Fruit fly (Drosophila melanogaster) whole organism, embryonic: Measurements from ENCODE around the gene Ubc7.
A peak's percentile ranks its signal among the peaks of the same experiment; 100 is the strongest.

Experiments
- CG1024 ChIP-seq: fragments of 200-800 bp; sonication (Bioruptor generic); IDR thresholded peaks from 2 replicates; pipeline ENCODE4 v1.3.6; 2022; ENCODE audit warnings: missing biosample characterization, missing genetic modification characterization
- CG10543 ChIP-seq: fragments of 200-800 bp; sonication (Bioruptor generic); optimal IDR thresholded peaks from 3 replicates; lab custom pipeline; 2017; ENCODE audit warnings: missing biosample characterization, mild to moderate bottlenecking, missing genetic modification characterization, moderate library complexity
- CG11504 ChIP-seq: fragments of 200-800 bp; sonication (Bioruptor generic); optimal IDR thresholded peaks from 3 replicates; lab custom pipeline; 2019; ENCODE audit warnings: missing biosample characterization, mild to moderate bottlenecking, missing genetic modification characterization, moderate library complexity
- CG11560 ChIP-seq: fragments of 200-800 bp; sonication (Bioruptor generic); IDR thresholded peaks from 3 replicates; pipeline ENCODE4 v1.3.6; 2022; ENCODE audit warnings: missing biosample characterization, missing genetic modification characterization
- CG11695 ChIP-seq: fragments of 200-800 bp; sonication (Bioruptor generic); IDR thresholded peaks from 3 replicates; pipeline ENCODE4 v1.3.6; 2022; ENCODE audit warnings: missing biosample characterization, missing genetic modification characterization
- CG13296 ChIP-seq: fragments of 200-800 bp; sonication (Bioruptor generic); optimal IDR thresholded peaks from 3 replicates; lab custom pipeline; 2018; ENCODE audit warnings: missing biosample characterization, mild to moderate bottlenecking, missing genetic modification characterization
- CG15011 ChIP-seq: fragments of 200-800 bp; sonication (Bioruptor generic); optimal IDR thresholded peaks from 3 replicates; lab custom pipeline; 2018; ENCODE audit warnings: missing biosample characterization, mild to moderate bottlenecking, missing genetic modification characterization
- CG15514 ChIP-seq: fragments of 200-800 bp; sonication (Bioruptor generic); optimal IDR thresholded peaks from 3 replicates; lab custom pipeline; 2017; ENCODE audit warnings: missing biosample characterization, missing genetic modification characterization, mild to moderate bottlenecking, moderate library complexity, missing genetic modification reagents
- CG17361 ChIP-seq: fragments of 200-800 bp; sonication (Bioruptor generic); IDR thresholded peaks from 3 replicates; pipeline ENCODE4 v1.3.6; 2022; ENCODE audit warnings: missing biosample characterization, missing genetic modification characterization
- CG17385 ChIP-seq: fragments of 200-800 bp; sonication (Bioruptor generic); optimal IDR thresholded peaks from 3 replicates; lab custom pipeline; 2018; ENCODE audit warnings: missing biosample characterization, mild to moderate bottlenecking, missing genetic modification characterization
- CG18619 ChIP-seq: fragments of 200-800 bp; sonication (Bioruptor generic); optimal IDR thresholded peaks from 3 replicates; lab custom pipeline; 2017; ENCODE audit warnings: missing biosample characterization, mild to moderate bottlenecking, missing genetic modification characterization
- CG2120 ChIP-seq: fragments of 200-800 bp; sonication (Bioruptor generic); optimal IDR thresholded peaks from 3 replicates; lab custom pipeline; 2016; ENCODE audit warnings: missing biosample characterization, missing genetic modification characterization
- CG2202 ChIP-seq: fragments of 200-800 bp; sonication (Bioruptor generic); optimal IDR thresholded peaks from 2 replicates; lab custom pipeline; 2018; ENCODE audit warnings: missing biosample characterization, mild to moderate bottlenecking, missing genetic modification characterization
- CG30403 ChIP-seq: fragments of 200-800 bp; sonication (Bioruptor generic); optimal IDR thresholded peaks from 3 replicates; lab custom pipeline; 2016; ENCODE audit warnings: missing biosample characterization, missing genetic modification characterization
- CG32772 ChIP-seq: fragments of 200-800 bp; sonication (Bioruptor generic); IDR thresholded peaks from 2 replicates; pipeline ENCODE4 v1.3.6; 2022; ENCODE audit warnings: missing biosample characterization, missing genetic modification characterization
- CG3281 ChIP-seq: fragments of 200-800 bp; sonication (Bioruptor generic); optimal IDR thresholded peaks from 3 replicates; lab custom pipeline; 2017; ENCODE audit warnings: missing biosample characterization, mild to moderate bottlenecking, missing genetic modification characterization
- CG34422 ChIP-seq: fragments of 200-800 bp; sonication (Bioruptor generic); IDR thresholded peaks from 3 replicates; pipeline ENCODE4 v1.3.6; 2022; ENCODE audit warnings: missing biosample characterization, missing genetic modification characterization
- CG43689 ChIP-seq: fragments of 200-800 bp; sonication (Bioruptor generic); IDR thresholded peaks from 2 replicates; pipeline ENCODE4 v1.3.6; 2022; ENCODE audit warnings: missing biosample characterization, missing genetic modification characterization
- CG4617 ChIP-seq: fragments of 200-800 bp; sonication (Bioruptor generic); optimal IDR thresholded peaks from 3 replicates; lab custom pipeline; 2016; ENCODE audit warnings: missing biosample characterization, missing genetic modification characterization, borderline replicate concordance
- CG6813 ChIP-seq: fragments of 200-800 bp; sonication (Bioruptor generic); optimal IDR thresholded peaks from 2 replicates; lab custom pipeline; 2017; ENCODE audit warnings: missing biosample characterization, missing genetic modification characterization, mild to moderate bottlenecking, moderate library complexity, missing genetic modification reagents
- CG9727 ChIP-seq: fragments of 200-800 bp; sonication (Bioruptor generic); optimal IDR thresholded peaks from 3 replicates; lab custom pipeline; 2017; ENCODE audit warnings: missing biosample characterization, mild to moderate bottlenecking, missing genetic modification characterization
- CHES-1-like ChIP-seq: fragments of 200-800 bp; sonication (Bioruptor generic); optimal IDR thresholded peaks from 2 replicates; lab custom pipeline; 2016; ENCODE audit warnings: missing biosample characterization, missing genetic modification characterization
- CrebB ChIP-seq: fragments of 200-800 bp; sonication (Bioruptor generic); optimal IDR thresholded peaks from 3 replicates; lab custom pipeline; 2018; ENCODE audit warnings: missing biosample characterization, mild to moderate bottlenecking, missing genetic modification characterization
- Fer1 ChIP-seq: fragments of 200-800 bp; sonication (Bioruptor generic); optimal IDR thresholded peaks from 2 replicates; lab custom pipeline; 2017; ENCODE audit warnings: missing biosample characterization, mild to moderate bottlenecking, missing genetic modification characterization
- Fer3 ChIP-seq: fragments of 200-800 bp; sonication (Bioruptor generic); optimal IDR thresholded peaks from 2 replicates; lab custom pipeline; 2018; ENCODE audit warnings: missing biosample characterization, mild to moderate bottlenecking, missing genetic modification characterization, moderate library complexity
- Hey ChIP-seq: fragments of 200-800 bp; sonication (Bioruptor generic); optimal IDR thresholded peaks from 3 replicates; lab custom pipeline; 2018; ENCODE audit warnings: missing biosample characterization, mild to moderate bottlenecking, missing genetic modification characterization
- HmgZ ChIP-seq: fragments of 200-800 bp; sonication (Bioruptor generic); optimal IDR thresholded peaks from 2 replicates; lab custom pipeline; 2018; ENCODE audit warnings: missing biosample characterization, mild to moderate bottlenecking, missing genetic modification characterization
- Hr3 ChIP-seq: fragments of 200-800 bp; sonication (Bioruptor generic); optimal IDR thresholded peaks from 3 replicates; lab custom pipeline; 2016; ENCODE audit warnings: missing biosample characterization, missing genetic modification characterization
- Hsf ChIP-seq: fragments of 200-800 bp; sonication (Bioruptor generic); optimal IDR thresholded peaks from 3 replicates; lab custom pipeline; 2016; ENCODE audit warnings: missing biosample characterization, missing genetic modification characterization
- NC2β ChIP-seq: fragments of 200-800 bp; sonication (Bioruptor generic); optimal IDR thresholded peaks from 2 replicates; lab custom pipeline; 2016; ENCODE audit warnings: missing biosample characterization, missing genetic modification characterization
- NfI ChIP-seq: fragments of 200-800 bp; sonication (Bioruptor generic); optimal IDR thresholded peaks from 3 replicates; lab custom pipeline; 2018; ENCODE audit warnings: missing biosample characterization, mild to moderate bottlenecking, missing genetic modification characterization, moderate library complexity
- PHDP ChIP-seq: fragments of 200-800 bp; sonication (Bioruptor generic); optimal IDR thresholded peaks from 3 replicates; lab custom pipeline; 2018; ENCODE audit warnings: missing biosample characterization, mild to moderate bottlenecking, missing genetic modification characterization, moderate library complexity
- Taf1 ChIP-seq: fragments of 200-800 bp; sonication (Bioruptor generic); IDR thresholded peaks from 2 replicates; pipeline ENCODE4 v1.3.6; 2022; ENCODE audit warnings: missing biosample characterization, missing genetic modification characterization
- Xrp1 ChIP-seq: fragments of 200-800 bp; sonication (Bioruptor generic); IDR thresholded peaks from 2 replicates; pipeline ENCODE4 v1.3.6; 2022; ENCODE audit warnings: missing biosample characterization, missing genetic modification characterization
- ac ChIP-seq: fragments of 200-800 bp; sonication (Bioruptor generic); optimal IDR thresholded peaks from 3 replicates; lab custom pipeline; 2017; ENCODE audit warnings: missing biosample characterization, mild to moderate bottlenecking, missing genetic modification characterization
- disco-r ChIP-seq: fragments of 200-800 bp; sonication (Bioruptor generic); optimal IDR thresholded peaks from 2 replicates; lab custom pipeline; 2016; ENCODE audit warnings: missing biosample characterization, missing genetic modification characterization
- ems ChIP-seq: fragments of 200-800 bp; sonication (Bioruptor generic); optimal IDR thresholded peaks from 3 replicates; lab custom pipeline; 2016; ENCODE audit warnings: missing biosample characterization, missing genetic modification characterization
- exex ChIP-seq: fragments of 200-800 bp; sonication (Bioruptor generic); optimal IDR thresholded peaks from 4 replicates; lab custom pipeline; 2018; ENCODE audit warnings: missing biosample characterization, mild to moderate bottlenecking, missing genetic modification characterization, moderate library complexity
- fd3F ChIP-seq: fragments of 200-800 bp; sonication (Bioruptor generic); optimal IDR thresholded peaks from 2 replicates; lab custom pipeline; 2018; ENCODE audit warnings: missing biosample characterization, mild to moderate bottlenecking, missing genetic modification characterization, moderate library complexity
- fd64A ChIP-seq: fragments of 200-800 bp; sonication (Bioruptor generic); optimal IDR thresholded peaks from 3 replicates; lab custom pipeline; 2018; ENCODE audit warnings: missing biosample characterization, mild to moderate bottlenecking, missing genetic modification characterization
- gro ChIP-seq: fragments of 200-800 bp; sonication (Bioruptor generic); optimal IDR thresholded peaks from 2 replicates; lab custom pipeline; 2016; ENCODE audit warnings: missing biosample characterization, missing genetic modification characterization
- her ChIP-seq: fragments of 200-800 bp; sonication (Bioruptor generic); optimal IDR thresholded peaks from 2 replicates; lab custom pipeline; 2016; ENCODE audit warnings: missing biosample characterization, missing genetic modification characterization
- hkb ChIP-seq, 2 experiments: fragments of 200-800 bp in 1 of 2; fragments of >200 bp in 1 of 2; sonication (Bioruptor generic) in 1 of 2; IDR thresholded peaks in 1 of 2; optimal IDR thresholded peaks in 1 of 2; 2 replicates each; pipeline versions ENCODE4 v1.3.6 to Lab custom; 2017 to 2022; ENCODE audit warnings: missing biosample characterization in 1 of 2, missing genetic modification characterization in 1 of 2
- lbe ChIP-seq: fragments of 200-800 bp; sonication (Bioruptor generic); optimal IDR thresholded peaks from 2 replicates; lab custom pipeline; 2016; ENCODE audit warnings: missing biosample characterization, mild to moderate bottlenecking, missing genetic modification characterization
- pros ChIP-seq: fragments of 200-800 bp; sonication (Bioruptor generic); optimal IDR thresholded peaks from 3 replicates; lab custom pipeline; 2019; ENCODE audit warnings: missing biosample characterization, mild to moderate bottlenecking, missing genetic modification characterization, moderate library complexity
- salm ChIP-seq: fragments of 200-800 bp; sonication (Bioruptor generic); optimal IDR thresholded peaks from 2 replicates; lab custom pipeline; 2018; ENCODE audit warnings: missing biosample characterization, mild to moderate bottlenecking, missing genetic modification characterization
- slbo ChIP-seq: fragments of 200-800 bp; sonication (Bioruptor generic); IDR thresholded peaks from 2 replicates; pipeline ENCODE4 v1.3.6; 2022; ENCODE audit warnings: missing biosample characterization, missing genetic modification characterization
- tap ChIP-seq: fragments of 200-800 bp; optimal IDR thresholded peaks from 3 replicates; lab custom pipeline; 2019; ENCODE audit warnings: missing biosample characterization, mild to moderate bottlenecking, missing genetic modification characterization, moderate library complexity
- tgo ChIP-seq: fragments of 200-800 bp; sonication (Bioruptor generic); IDR thresholded peaks from 3 replicates; pipeline ENCODE4 v1.3.6; 2022; ENCODE audit warnings: missing biosample characterization, missing genetic modification characterization
- tio ChIP-seq: fragments of 200-800 bp; sonication (Bioruptor generic); optimal IDR thresholded peaks from 2 replicates; lab custom pipeline; 2017; ENCODE audit warnings: missing biosample characterization, missing genetic modification characterization, inconsistent platforms
- vnd ChIP-seq: fragments of 200-800 bp; sonication (Bioruptor generic); IDR thresholded peaks from 3 replicates; pipeline ENCODE4 v1.3.6; 2022; ENCODE audit warnings: missing biosample characterization, missing genetic modification characterization; ENCODE audit not compliant: partially characterized antibody

Ubc7 gene

DNA sequence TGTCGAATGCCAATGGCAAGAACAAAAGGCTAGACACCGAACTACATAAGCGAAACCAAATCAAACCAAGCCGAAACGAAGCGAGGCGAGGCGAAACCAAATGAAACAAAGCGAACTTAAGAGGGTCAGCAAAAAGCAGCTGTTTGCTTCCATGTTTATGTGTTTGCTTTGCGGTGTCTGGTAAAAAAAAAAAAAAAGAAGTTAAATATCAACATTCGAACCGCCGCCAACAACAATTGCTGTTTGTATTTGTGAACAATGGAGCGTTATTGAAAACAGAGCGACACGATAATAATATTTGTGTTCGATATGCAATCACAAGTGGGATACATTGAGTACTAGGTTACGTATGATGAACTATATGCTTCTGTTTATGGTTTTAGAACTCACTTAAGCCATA lies 19.8 kb upstream of the Ubc7 start (continued):
- TF ChIP-seq Hsf, result no peak
- TF ChIP-seq Taf1 (GFP tag; lab: Robert Waterston, UW), result no peak
- TF ChIP-seq ems (GFP tag; lab: Kevin White, UChicago), result no peak
- no peak for TF ChIP-seq disco-r (GFP tag; lab: Kevin White, UChicago)
- peak; percentile 44; the same call in 1 of the 2 replicates for TF ChIP-seq Xrp1 (GFP tag; lab: Robert Waterston, UW)
- no peak for TF ChIP-seq slbo (GFP tag; lab: Robert Waterston, UW)
- TF ChIP-seq salm (tag; lab: Kevin White, UChicago), result no peak
- TF ChIP-seq Hr3, result no peak
- no peak for TF ChIP-seq NC2β
- peak; percentile 10 for TF ChIP-seq CG10543
- peak; percentile 53 for TF ChIP-seq CG15514 (GFP tag; lab: Kevin White, UChicago)
- peak; percentile 45 for TF ChIP-seq Fer3 (tag; lab: Kevin White, UChicago)
- TF ChIP-seq tgo, result no peak
- TF ChIP-seq CG11560 (tag; lab: Robert Waterston, UW), result no peak
- TF ChIP-seq CG4617 (GFP tag; lab: Kevin White, UChicago), result no peak
- TF ChIP-seq CG18619 (GFP tag; lab: Kevin White, UChicago), result peak; percentile 17
- no peak for TF ChIP-seq CG30403 (GFP tag; lab: Kevin White, UChicago)
- no peak for TF ChIP-seq hkb (optimal IDR thresholded peaks at IDR 0.05; lab: Kevin White, UChicago)
- TF ChIP-seq hkb (GFP tag; IDR thresholded peaks at IDR 0.05; lab: Robert Waterston, UW), result no peak
- TF ChIP-seq CG11695, result 0 out of 3 replicates have a peak, but pooled peaks have one; percentile 38
- peak; percentile 1 for TF ChIP-seq CG11504
- no peak for TF ChIP-seq pros (GFP tag; lab: Kevin White, UChicago)
- peak; percentile 25 for TF ChIP-seq CG17385 (GFP tag; lab: Kevin White, UChicago)
- TF ChIP-seq CG13296 (GFP tag; lab: Kevin White, UChicago), result peak; percentile 62
- peak; percentile 21 for TF ChIP-seq CHES-1-like (GFP tag; lab: Kevin White, UChicago)
- no peak for TF ChIP-seq tap (tag; lab: Kevin White, UChicago)
- no peak for TF ChIP-seq HmgZ (tag; lab: Kevin White, UChicago)
- peak; percentile 44 for TF ChIP-seq CG2120
- peak; percentile 20 for TF ChIP-seq her (GFP tag; lab: Kevin White, UChicago)
- TF ChIP-seq CG2202 (tag; lab: Kevin White, UChicago), result no peak
- peak; percentile 14 for TF ChIP-seq lbe
- TF ChIP-seq vnd (GFP tag; lab: Robert Waterston, UW), result no peak
- TF ChIP-seq CG34422 (GFP tag; lab: Robert Waterston, UW), result no peak
- no peak for TF ChIP-seq exex (tag; lab: Kevin White, UChicago)
- TF ChIP-seq PHDP (tag; lab: Kevin White, UChicago), result peak; percentile 50
- TF ChIP-seq NfI (GFP tag; lab: Kevin White, UChicago), result peak; percentile 10
- no peak for TF ChIP-seq CG17361 (GFP tag; lab: Robert Waterston, UW)
- no peak for TF ChIP-seq fd64A
- TF ChIP-seq CG43689 (GFP tag; lab: Robert Waterston, UW), result no peak
- no peak for TF ChIP-seq CG1024 (GFP tag; lab: Robert Waterston, UW)
- TF ChIP-seq CrebB (tag; lab: Kevin White, UChicago), result peak; percentile 50
- TF ChIP-seq CG15011 (GFP tag; lab: Kevin White, UChicago), result peak; percentile 25
- TF ChIP-seq CG32772, result no peak
- peak; percentile 75 for TF ChIP-seq Fer1 (GFP tag; lab: Kevin White, UChicago)
- TF ChIP-seq tio (GFP tag; lab: Kevin White, UChicago), result no peak
- TF ChIP-seq fd3F (GFP tag; lab: Kevin White, UChicago), result peak; percentile 22
- TF ChIP-seq Hey (tag; lab: Kevin White, UChicago), result no peak
- no peak for TF ChIP-seq gro (GFP tag; lab: Kevin White, UChicago)
- peak; percentile 8 for TF ChIP-seq ac (GFP tag; lab: Kevin White, UChicago)
- peak; percentile 53 for TF ChIP-seq CG3281
- TF ChIP-seq CG6813 (GFP tag; lab: Kevin White, UChicago), result peak; percentile 37
- TF ChIP-seq CG9727 (GFP tag; lab: Kevin White, UChicago), result peak; percentile 6
